Worm (Caenorhabditis elegans) whole organism, young adult: ENCODE results near the gene scl-11.

ENCODE experiments used
- B0261.1 ChIP-seq: sonication (generic microtip); optimal IDR thresholded peaks from 2 replicates; lab custom pipeline; 2016; ENCODE audit warnings: mild to moderate bottlenecking, missing genetic modification characterization, moderate library complexity, missing compliant biosample characterization
- F10E7.11 ChIP-seq: sonication (generic microtip); optimal IDR thresholded peaks from 2 replicates; lab custom pipeline; 2017; ENCODE audit warnings: mild to moderate bottlenecking, missing genetic modification characterization, moderate library complexity, missing compliant biosample characterization
- F37B4.10 ChIP-seq: fragments of 200-800 bp; sonication (Bioruptor generic); IDR thresholded peaks from 2 replicates; pipeline ENCODE4 v1.3.6; 2022; ENCODE audit warnings: missing genetic modification characterization, missing compliant biosample characterization
- F55B11.4 ChIP-seq: sonication (generic microtip); optimal IDR thresholded peaks from 2 replicates; lab custom pipeline; 2016; ENCODE audit warnings: missing compliant biosample characterization, missing genetic modification characterization, borderline replicate concordance; ENCODE audit not compliant: insufficient read depth
- F57A8.1 ChIP-seq: fragments of 200-800 bp; sonication (Bioruptor generic); optimal IDR thresholded peaks from 2 replicates; lab custom pipeline; 2018; ENCODE audit warnings: mild to moderate bottlenecking, missing genetic modification characterization, moderate library complexity, missing compliant biosample characterization
- K11D2.4 ChIP-seq: fragments of 200-800 bp; sonication (Bioruptor generic); IDR thresholded peaks from 2 replicates; pipeline ENCODE4 v1.3.6; 2022; ENCODE audit warnings: missing genetic modification reagents, missing genetic modification characterization, missing compliant biosample characterization
- aptf-3 ChIP-seq: fragments of 200-800 bp; sonication (Bioruptor generic); IDR thresholded peaks from 2 replicates; pipeline ENCODE4 v1.3.6; 2022; ENCODE audit warnings: missing genetic modification characterization, missing compliant biosample characterization
- attf-3 ChIP-seq: fragments of 200-800 bp; sonication (Bioruptor generic); conservative IDR thresholded peaks from 2 replicates; pipeline ENCODE4 v1.3.6; 2022; ENCODE audit warnings: missing genetic modification reagents, missing genetic modification characterization, missing compliant biosample characterization
- attf-6 ChIP-seq: fragments of 200-800 bp; sonication (Bioruptor generic); IDR thresholded peaks from 2 replicates; pipeline ENCODE4 v1.3.6; 2022; ENCODE audit warnings: missing genetic modification reagents, missing genetic modification characterization, missing compliant biosample characterization
- ccch-3 ChIP-seq: fragments of 200-800 bp; sonication (Bioruptor generic); optimal IDR thresholded peaks from 2 replicates; lab custom pipeline; 2018; ENCODE audit warnings: mild to moderate bottlenecking, missing genetic modification characterization, missing compliant biosample characterization
- cebp-1 ChIP-seq, 2 experiments: fragments of 200-800 bp in 1 of 2; sonication (Bioruptor generic) in 1 of 2; sonication (generic microtip) in 1 of 2; IDR thresholded peaks in 1 of 2; optimal IDR thresholded peaks in 1 of 2; 2 replicates each; pipeline versions ENCODE4 v1.3.6 to Lab custom; 2017 to 2022; ENCODE audit warnings: missing compliant biosample characterization in 2 of 2, missing genetic modification characterization in 2 of 2, mild to moderate bottlenecking in 1 of 2, missing genetic modification reagents in 1 of 2, moderate library complexity in 1 of 2
- ceh-40 ChIP-seq: fragments of 200-800 bp; sonication (Bioruptor generic); IDR thresholded peaks from 2 replicates; pipeline ENCODE4 v1.3.6; 2022; ENCODE audit warnings: missing genetic modification characterization, missing compliant biosample characterization
- ceh-79 ChIP-seq: sonication (generic microtip); optimal IDR thresholded peaks from 2 replicates; lab custom pipeline; 2017; ENCODE audit warnings: mild to moderate bottlenecking, missing genetic modification characterization, missing compliant biosample characterization
- ceh-91 ChIP-seq: fragments of 200-800 bp; sonication (Bioruptor generic); IDR thresholded peaks from 2 replicates; pipeline ENCODE4 v1.3.6; 2022; ENCODE audit warnings: missing genetic modification reagents, missing genetic modification characterization, missing compliant biosample characterization
- chd-7 ChIP-seq: sonication (generic microtip); optimal IDR thresholded peaks from 2 replicates; lab custom pipeline; 2016; ENCODE audit warnings: mild to moderate bottlenecking, missing genetic modification characterization, moderate library complexity, missing compliant biosample characterization
- die-1 ChIP-seq: sonication (generic microtip); optimal IDR thresholded peaks from 2 replicates; lab custom pipeline; 2016; ENCODE audit warnings: missing genotype, mild to moderate bottlenecking, missing genetic modification characterization, missing compliant biosample characterization
- dox-1 ChIP-seq: fragments of 200-800 bp; sonication (Bioruptor generic); IDR thresholded peaks from 2 replicates; pipeline ENCODE4 v1.3.6; 2022; ENCODE audit warnings: missing genetic modification reagents, missing genetic modification characterization, missing compliant biosample characterization
- dpff-1 ChIP-seq: sonication (generic microtip); optimal IDR thresholded peaks from 2 replicates; lab custom pipeline; 2017; ENCODE audit warnings: mild to moderate bottlenecking, missing genetic modification characterization, missing compliant biosample characterization
- efl-1 ChIP-seq: fragments of 150-350 bp; optimal IDR thresholded peaks from 2 replicates; lab custom pipeline; 2014; ENCODE audit warnings: missing biosample characterization, missing genetic modification reagents, missing genetic modification characterization
- egl-18 ChIP-seq: fragments of 200-800 bp; sonication (Bioruptor generic); IDR thresholded peaks from 2 replicates; pipeline ENCODE4 v1.3.6; 2022; ENCODE audit warnings: missing genetic modification reagents, missing genetic modification characterization, missing compliant biosample characterization
- ekl-4 ChIP-seq: fragments of 200-800 bp; sonication (Bioruptor generic); IDR thresholded peaks from 2 replicates; pipeline ENCODE4 v1.3.6; 2022; ENCODE audit warnings: missing genetic modification reagents, missing genetic modification characterization, missing compliant biosample characterization
- lag-1 ChIP-seq: fragments of 200-800 bp; sonication (Bioruptor generic); IDR thresholded peaks from 2 replicates; pipeline ENCODE4 v1.3.6; 2022; ENCODE audit warnings: missing genetic modification reagents, missing genetic modification characterization, missing compliant biosample characterization
- lin-26 ChIP-seq: fragments of 200-800 bp; sonication (Bioruptor generic); IDR thresholded peaks from 2 replicates; pipeline ENCODE4 v1.3.6; 2022; ENCODE audit warnings: missing genetic modification reagents, missing genetic modification characterization, missing compliant biosample characterization
- lin-40 ChIP-seq: sonication (generic microtip); optimal IDR thresholded peaks from 2 replicates; lab custom pipeline; 2016; ENCODE audit warnings: missing genetic modification characterization, mild to moderate bottlenecking, missing compliant biosample characterization, missing genotype, missing genetic modification reagents
- lir-1 ChIP-seq: fragments of 200-800 bp; sonication (Bioruptor generic); conservative IDR thresholded peaks from 2 replicates; pipeline ENCODE4 v1.3.6; 2022; ENCODE audit warnings: missing genetic modification reagents, missing genetic modification characterization, missing compliant biosample characterization
- madf-10 ChIP-seq: sonication (generic microtip); optimal IDR thresholded peaks from 2 replicates; lab custom pipeline; 2016; ENCODE audit warnings: mild to moderate bottlenecking, missing genetic modification characterization, missing compliant biosample characterization
- madf-3 ChIP-seq: fragments of 200-800 bp; sonication (Bioruptor generic); IDR thresholded peaks from 2 replicates; pipeline ENCODE4 v1.3.6; 2022; ENCODE audit warnings: missing genetic modification reagents, missing genetic modification characterization, missing compliant biosample characterization
- madf-6 ChIP-seq: fragments of 200-800 bp; sonication (Bioruptor generic); IDR thresholded peaks from 2 replicates; pipeline ENCODE4 v1.3.6; 2022; ENCODE audit warnings: missing genetic modification reagents, missing genetic modification characterization, missing compliant biosample characterization
- mes-4 ChIP-seq: sonication (generic microtip); optimal IDR thresholded peaks from 2 replicates; lab custom pipeline; 2016; ENCODE audit warnings: missing genotype, missing genetic modification characterization, missing compliant biosample characterization
- nhr-27 ChIP-seq: fragments of 200-800 bp; sonication (Bioruptor generic); optimal IDR thresholded peaks from 2 replicates; lab custom pipeline; 2018; ENCODE audit warnings: mild to moderate bottlenecking, missing genetic modification characterization, moderate library complexity, missing compliant biosample characterization
- nhr-90 ChIP-seq: sonication (generic microtip); optimal IDR thresholded peaks from 2 replicates; lab custom pipeline; 2016; ENCODE audit warnings: missing genotype, mild to moderate bottlenecking, missing genetic modification characterization, missing compliant biosample characterization
- pha-4 ChIP-seq: fragments of 150-350 bp; sonication (generic microtip); optimal IDR thresholded peaks from 2 replicates; lab custom pipeline; 2014; ENCODE audit warnings: missing biosample characterization, missing genetic modification reagents, missing genetic modification characterization
- repo-1 ChIP-seq: sonication (generic microtip); optimal IDR thresholded peaks from 2 replicates; lab custom pipeline; 2017; ENCODE audit warnings: mild to moderate bottlenecking, missing genetic modification characterization, missing compliant biosample characterization
- rpc-1 ChIP-seq, 2 experiments: fragments of 150-350 bp in 1 of 2; sonication (generic microtip) in 1 of 2; optimal IDR thresholded peaks; 2 replicates each; lab custom pipeline; 2014 to 2018; ENCODE audit warnings: missing biosample characterization in 1 of 2, missing genetic modification characterization in 1 of 2, missing genetic modification reagents in 1 of 2, missing genotype in 1 of 2
- sdz-38 ChIP-seq: sonication (generic microtip); optimal IDR thresholded peaks from 2 replicates; lab custom pipeline; 2016; ENCODE audit warnings: missing genotype, missing genetic modification characterization, missing compliant biosample characterization
- snpc-3.4 ChIP-seq: sonication (generic microtip); optimal IDR thresholded peaks from 2 replicates; lab custom pipeline; 2017; ENCODE audit warnings: missing genetic modification characterization, mild to moderate bottlenecking, missing compliant biosample characterization, antibody characterized with exemption, moderate library complexity, missing genotype, missing genetic modification reagents
- somi-1 ChIP-seq: fragments of 200-800 bp; sonication (Bioruptor generic); optimal IDR thresholded peaks from 2 replicates; lab custom pipeline; 2018; ENCODE audit warnings: mild to moderate bottlenecking, missing genetic modification characterization, missing compliant biosample characterization
- tbx-9 ChIP-seq: sonication (generic microtip); optimal IDR thresholded peaks from 2 replicates; lab custom pipeline; 2016; ENCODE audit warnings: borderline replicate concordance, missing genetic modification characterization, inconsistent platforms, missing compliant biosample characterization
- xnd-1 ChIP-seq: sonication (generic microtip); optimal IDR thresholded peaks from 2 replicates; lab custom pipeline; 2016; ENCODE audit warnings: missing genotype, missing genetic modification reagents, missing genetic modification characterization, missing compliant biosample characterization
- zfh-2 ChIP-seq: fragments of 200-800 bp; sonication (Bioruptor generic); conservative IDR thresholded peaks from 2 replicates; pipeline ENCODE4 v1.3.6; 2022; ENCODE audit warnings: missing genetic modification reagents, missing genetic modification characterization, missing compliant biosample characterization
- zim-3 ChIP-seq: sonication (generic microtip); optimal IDR thresholded peaks from 2 replicates; lab custom pipeline; 2017; ENCODE audit warnings: mild to moderate bottlenecking, missing genetic modification characterization, moderate library complexity, missing compliant biosample characterization
- ztf-22 ChIP-seq: fragments of 200-800 bp; sonication (Bioruptor generic); optimal IDR thresholded peaks from 2 replicates; lab custom pipeline; 2018; ENCODE audit warnings: mild to moderate bottlenecking, missing genetic modification characterization, moderate library complexity, missing compliant biosample characterization
- ztf-26 ChIP-seq: sonication (generic microtip); optimal IDR thresholded peaks from 2 replicates; lab custom pipeline; 2017; ENCODE audit warnings: missing genetic modification characterization, missing compliant biosample characterization

The scl-11 gene

ce11 chrIV:13075625-13076252, 24.6 kb downstream of the scl-11 start (continued):
- no peak for TF ChIP-seq cebp-1 (GFP tag; IDR thresholded peaks at IDR 0.05; lab: Robert Waterston, UW)
- TF ChIP-seq cebp-1 (tag; optimal IDR thresholded peaks at IDR 0.05; lab: Kevin White, UChicago): no peak
- TF ChIP-seq ceh-91 (GFP tag; lab: Robert Waterston, UW): no peak
- TF ChIP-seq madf-6 (GFP tag; lab: Robert Waterston, UW): no peak
- no peak for TF ChIP-seq xnd-1 (tag; lab: Kevin White, UChicago)
- no peak for TF ChIP-seq rpc-1 (optimal IDR thresholded peaks at IDR 0.05; lab: Kevin White, UChicago)
- TF ChIP-seq rpc-1 (tag; optimal IDR thresholded peaks at IDR 0.05; lab: Kevin White, UChicago): no peak

- TF ChIP-seq lag-1 (GFP tag; lab: Robert Waterston, UW) (no peak), attf-6 (GFP tag; lab: Robert Waterston, UW) (no peak), ekl-4 (GFP tag; lab: Robert Waterston, UW) (no peak), F10E7.11 (tag; lab: Kevin White, UChicago) (no peak), madf-10 (tag; lab: Kevin White, UChicago) (no peak), attf-3 (GFP tag; lab: Robert Waterston, UW) (no peak), mes-4 (tag; lab: Kevin White, UChicago) (no peak), sdz-38 (tag; lab: Kevin White, UChicago) (no peak), nhr-27 (no peak), B0261.1 (tag; lab: Kevin White, UChicago) (no peak), die-1 (tag; lab: Kevin White, UChicago) (no peak), F37B4.10 (GFP tag; lab: Robert Waterston, UW) (no peak), zfh-2 (GFP tag; lab: Robert Waterston, UW) (no peak), ztf-26 (no peak), dpff-1 (tag; lab: Kevin White, UChicago) (no peak), ccch-3 (GFP tag; lab: Kevin White, UChicago) (no peak)
Observed at ce11 chrIV:13076620-13077019, 25.4 kb downstream of the scl-11 start, which contains the start of gene C39E9.7. Gene C39E9.7, minus strand, starts transcription at chrIV:13076720.

- TF ChIP-seq F55B11.4: no peak
- peak; percentile 17 for TF ChIP-seq somi-1 (GFP tag; lab: Kevin White, UChicago)
- peak; percentile 17 for TF ChIP-seq lin-40 (tag; lab: Kevin White, UChicago)
- TF ChIP-seq ztf-26: peak; percentile 78
- no peak for TF ChIP-seq repo-1
- TF ChIP-seq lir-1: no peak
- TF ChIP-seq ceh-79 (tag; lab: Kevin White, UChicago): no peak
- no peak for TF ChIP-seq attf-6 (GFP tag; lab: Robert Waterston, UW)
- no peak for TF ChIP-seq F10E7.11 (tag; lab: Kevin White, UChicago)
- TF ChIP-seq chd-7 (tag; lab: Kevin White, UChicago): peak; percentile 33
- no peak for TF ChIP-seq egl-18
- TF ChIP-seq K11D2.4: 0 out of 2 replicates have a peak, but pooled peaks have one; percentile 30
- no peak for TF ChIP-seq lin-26
- peak; percentile 63 for TF ChIP-seq die-1 (tag; lab: Kevin White, UChicago)
Observed at ce11 chrIV:13077694-13078093, 26.5 kb downstream of the scl-11 start.

- no peak for TF ChIP-seq ceh-40 (GFP tag; lab: Robert Waterston, UW)
- no peak for TF ChIP-seq efl-1 (GFP tag; lab: Kevin White, UChicago)
- TF ChIP-seq madf-6 (GFP tag; lab: Robert Waterston, UW): no peak
- no peak for TF ChIP-seq madf-3 (GFP tag; lab: Robert Waterston, UW)
- no peak for TF ChIP-seq chd-7 (tag; lab: Kevin White, UChicago)
- no peak for TF ChIP-seq aptf-3 (GFP tag; lab: Robert Waterston, UW)
- TF ChIP-seq attf-3 (GFP tag; lab: Robert Waterston, UW): no peak
- TF ChIP-seq lag-1 (GFP tag; lab: Robert Waterston, UW): no peak
- TF ChIP-seq F37B4.10 (GFP tag; lab: Robert Waterston, UW): no peak
- TF ChIP-seq zim-3: no peak
- no peak for TF ChIP-seq nhr-90 (tag; lab: Kevin White, UChicago)
- TF ChIP-seq F57A8.1 (GFP tag; lab: Kevin White, UChicago): no peak
- no peak for TF ChIP-seq pha-4 (tag; lab: Kevin White, UChicago)
- TF ChIP-seq ztf-22: no peak
- no peak for TF ChIP-seq tbx-9 (tag; lab: Kevin White, UChicago)
- no peak for TF ChIP-seq dox-1 (GFP tag; lab: Robert Waterston, UW)
- TF ChIP-seq snpc-3.4 (tag; lab: Kevin White, UChicago): no peak
Observed at ce11 chrIV:13078342-13078741, 27.2 kb downstream of the scl-11 start.
